Fruit fly (Drosophila melanogaster): Measurements from ENCODE around the gene Hrd3.

The Hrd3 gene

dm6 chr3R:23729632-23730471 is 28.5 kb downstream of the Hrd3 start:
- peak; percentile 21 for TF ChIP-seq CG8159 (tag; optimal IDR thresholded peaks at IDR 0.05)
- TF ChIP-seq CG17806 (tag; optimal IDR thresholded peaks at IDR 0.05), result no peak
- TF ChIP-seq CG32121 (GFP tag; IDR thresholded peaks at IDR 0.05), result peak; percentile 57
- peak; percentile 6 for TF ChIP-seq CG15710 (tag; optimal IDR thresholded peaks at IDR 0.05)
- no peak for TF ChIP-seq CG10348 (GFP tag; IDR thresholded peaks at IDR 0.05)
- peak; percentile 84 for TF ChIP-seq CG4496 (GFP tag; IDR thresholded peaks at IDR 0.05)
- TF ChIP-seq CG8301 (tag; optimal IDR thresholded peaks at IDR 0.05), result peak; percentile 39
- peak; percentile 38 for TF ChIP-seq gl (tag; optimal IDR thresholded peaks at IDR 0.05)
- TF ChIP-seq D1 (tag; optimal IDR thresholded peaks at IDR 0.05), result no peak
- TF ChIP-seq CG34367 (tag; optimal IDR thresholded peaks at IDR 0.05), result no peak
- TF ChIP-seq EcR (GFP tag; optimal IDR thresholded peaks at IDR 0.05), result peak; percentile 54
- no peak for TF ChIP-seq rn (GFP tag; IDR thresholded peaks at IDR 0.05)
- peak; percentile 54 for TF ChIP-seq CG13204 (GFP tag; optimal IDR thresholded peaks at IDR 0.05)
- peak; percentile 51; the same call in 2 of the 3 replicates for TF ChIP-seq fd96Ca (GFP tag; IDR thresholded peaks at IDR 0.05)
- TF ChIP-seq Pif1A (GFP tag; optimal IDR thresholded peaks at IDR 0.05), result no peak
- TF ChIP-seq Pif1B (GFP tag; optimal IDR thresholded peaks at IDR 0.05), result no peak
- peak; percentile 40 for TF ChIP-seq Snoo (tag; optimal IDR thresholded peaks at IDR 0.05)
- TF ChIP-seq CG12605 (GFP tag; IDR thresholded peaks at IDR 0.05), result peak; percentile 62
- no peak for TF ChIP-seq CG9948 (tag; optimal IDR thresholded peaks at IDR 0.05)
- TF ChIP-seq CG14655 (GFP tag; optimal IDR thresholded peaks at IDR 0.05), result peak; percentile 45
- TF ChIP-seq Ets98B (GFP tag; IDR thresholded peaks at IDR 0.05), result peak; percentile 61

dm6 chr3R:23729066-23729465 is 29.3 kb downstream of the Hrd3 start:
- TF ChIP-seq Pif1A (GFP tag; optimal IDR thresholded peaks at IDR 0.05) (no peak), CG17806 (tag; optimal IDR thresholded peaks at IDR 0.05) (no peak), EcR (GFP tag; optimal IDR thresholded peaks at IDR 0.05) (no peak), fd96Ca (GFP tag; IDR thresholded peaks at IDR 0.05) (no peak), CG15710 (tag; optimal IDR thresholded peaks at IDR 0.05) (no peak), rn (GFP tag; IDR thresholded peaks at IDR 0.05) (no peak), CG14655 (GFP tag; optimal IDR thresholded peaks at IDR 0.05) (no peak), CG4496 (GFP tag; IDR thresholded peaks at IDR 0.05) (no peak), CG34367 (tag; optimal IDR thresholded peaks at IDR 0.05) (no peak), gl (tag; optimal IDR thresholded peaks at IDR 0.05) (no peak), CG12605 (GFP tag; IDR thresholded peaks at IDR 0.05) (no peak), D1 (tag; optimal IDR thresholded peaks at IDR 0.05) (no peak), CG9948 (tag; optimal IDR thresholded peaks at IDR 0.05) (no peak), CG13204 (GFP tag; optimal IDR thresholded peaks at IDR 0.05) (no peak), CG8301 (tag; optimal IDR thresholded peaks at IDR 0.05) (no peak), Ets98B (GFP tag; IDR thresholded peaks at IDR 0.05) (no peak)

dm6 chr3R:23728086-23728485 is 30.3 kb downstream of the Hrd3 start:
- TF ChIP-seq Pif1B (GFP tag; optimal IDR thresholded peaks at IDR 0.05) (peak; percentile 44), Ets98B (GFP tag; IDR thresholded peaks at IDR 0.05) (peak; percentile 71; the same call in 1 of the 2 replicates), CG34367 (tag; optimal IDR thresholded peaks at IDR 0.05) (no peak), Pif1A (GFP tag; optimal IDR thresholded peaks at IDR 0.05) (peak; percentile 57), CG13204 (GFP tag; optimal IDR thresholded peaks at IDR 0.05) (peak; percentile 62), CG14655 (GFP tag; optimal IDR thresholded peaks at IDR 0.05) (peak; percentile 23), CG32121 (GFP tag; IDR thresholded peaks at IDR 0.05) (peak; percentile 28; the same call in 1 of the 2 replicates), CG15710 (tag; optimal IDR thresholded peaks at IDR 0.05) (peak; percentile 52), CG9948 (tag; optimal IDR thresholded peaks at IDR 0.05) (peak; percentile 7), D1 (tag; optimal IDR thresholded peaks at IDR 0.05) (no peak), CG8159 (tag; optimal IDR thresholded peaks at IDR 0.05) (peak; percentile 49), EcR (GFP tag; optimal IDR thresholded peaks at IDR 0.05) (no peak), CG4496 (GFP tag; IDR thresholded peaks at IDR 0.05) (peak; percentile 76; the same call in 2 of the 3 replicates), Snoo (tag; optimal IDR thresholded peaks at IDR 0.05) (no peak), CG10348 (GFP tag; IDR thresholded peaks at IDR 0.05) (no peak), gl (tag; optimal IDR thresholded peaks at IDR 0.05) (peak; percentile 62), CG8301 (tag; optimal IDR thresholded peaks at IDR 0.05) (no peak), fd96Ca (GFP tag; IDR thresholded peaks at IDR 0.05) (0 out of 3 replicates have a peak, but pooled peaks have one; percentile 25), CG12605 (GFP tag; IDR thresholded peaks at IDR 0.05) (peak; percentile 85)

dm6 chr3R:23727657-23728056 is 30.7 kb downstream of the Hrd3 start:
- TF ChIP-seq CG8301 (tag; optimal IDR thresholded peaks at IDR 0.05) (no peak), Ets98B (GFP tag; IDR thresholded peaks at IDR 0.05) (no peak), Snoo (tag; optimal IDR thresholded peaks at IDR 0.05) (no peak), CG32121 (GFP tag; IDR thresholded peaks at IDR 0.05) (no peak), Pif1B (GFP tag; optimal IDR thresholded peaks at IDR 0.05) (no peak), gl (tag; optimal IDR thresholded peaks at IDR 0.05) (no peak), Pif1A (GFP tag; optimal IDR thresholded peaks at IDR 0.05) (no peak), CG9948 (tag; optimal IDR thresholded peaks at IDR 0.05) (no peak), CG10348 (GFP tag; IDR thresholded peaks at IDR 0.05) (no peak), EcR (GFP tag; optimal IDR thresholded peaks at IDR 0.05) (no peak), CG13204 (GFP tag; optimal IDR thresholded peaks at IDR 0.05) (no peak), CG8159 (tag; optimal IDR thresholded peaks at IDR 0.05) (no peak), CG34367 (tag; optimal IDR thresholded peaks at IDR 0.05) (no peak), CG12605 (GFP tag; IDR thresholded peaks at IDR 0.05) (no peak), fd96Ca (GFP tag; IDR thresholded peaks at IDR 0.05) (no peak), CG17806 (tag; optimal IDR thresholded peaks at IDR 0.05) (no peak)

dm6 chr3R:23726740-23727139 is 31.6 kb downstream of the Hrd3 start:
- peak; percentile 63 for TF ChIP-seq CG9948 (tag; optimal IDR thresholded peaks at IDR 0.05)
- peak; percentile 75 for TF ChIP-seq Ets98B (GFP tag; IDR thresholded peaks at IDR 0.05)
- TF ChIP-seq rn (GFP tag; IDR thresholded peaks at IDR 0.05), result peak; percentile 33; the same call in 1 of the 2 replicates
- peak; percentile 67 for TF ChIP-seq CG14655 (GFP tag; optimal IDR thresholded peaks at IDR 0.05)
- peak; percentile 63 for TF ChIP-seq Pif1A (GFP tag; optimal IDR thresholded peaks at IDR 0.05)
- TF ChIP-seq CG4496 (GFP tag; IDR thresholded peaks at IDR 0.05), result peak; percentile 83
- no peak for TF ChIP-seq EcR (GFP tag; optimal IDR thresholded peaks at IDR 0.05)
- peak; percentile 40 for TF ChIP-seq Snoo (tag; optimal IDR thresholded peaks at IDR 0.05)
- TF ChIP-seq CG8301 (tag; optimal IDR thresholded peaks at IDR 0.05), result peak; percentile 70
- TF ChIP-seq CG32121 (GFP tag; IDR thresholded peaks at IDR 0.05), result peak; percentile 84
- no peak for TF ChIP-seq CG10348 (GFP tag; IDR thresholded peaks at IDR 0.05)
- TF ChIP-seq CG17806 (tag; optimal IDR thresholded peaks at IDR 0.05), result peak; percentile 34
- peak; percentile 45 for TF ChIP-seq Pif1B (GFP tag; optimal IDR thresholded peaks at IDR 0.05)
- TF ChIP-seq CG15710 (tag; optimal IDR thresholded peaks at IDR 0.05), result peak; percentile 60
- peak; percentile 69 for TF ChIP-seq CG8159 (tag; optimal IDR thresholded peaks at IDR 0.05)
- TF ChIP-seq CG34367 (tag; optimal IDR thresholded peaks at IDR 0.05), result peak; percentile 27
- TF ChIP-seq fd96Ca (GFP tag; IDR thresholded peaks at IDR 0.05), result 0 out of 3 replicates have a peak, but pooled peaks have one; percentile 50
- peak; percentile 67 for TF ChIP-seq CG12605 (GFP tag; IDR thresholded peaks at IDR 0.05)
- TF ChIP-seq CG13204 (GFP tag; optimal IDR thresholded peaks at IDR 0.05), result no peak
- no peak for TF ChIP-seq D1 (tag; optimal IDR thresholded peaks at IDR 0.05)

All from whole organism, pupa.